Worm (Caenorhabditis elegans) whole organism, early embryonic: ENCODE measurements around the gene nhr-32.

Source experiments
- B0310.2 ChIP-seq: sonication (generic microtip); optimal IDR thresholded peaks from 2 replicates; lab custom pipeline; 2016; ENCODE audit warnings: mild to moderate bottlenecking, missing genetic modification characterization, missing compliant biosample characterization
- F13C5.2 ChIP-seq: sonication (generic microtip); optimal IDR thresholded peaks from 2 replicates; lab custom pipeline; 2017; ENCODE audit warnings: mild to moderate bottlenecking, missing genetic modification characterization, inconsistent platforms, missing compliant biosample characterization
- aly-1 ChIP-seq: sonication (generic microtip); optimal IDR thresholded peaks from 2 replicates; lab custom pipeline; 2016; ENCODE audit warnings: missing genetic modification characterization, missing compliant biosample characterization
- ama-1 ChIP-seq: fragments of 150-350 bp; optimal IDR thresholded peaks from 2 replicates; lab custom pipeline; 2014
- ceh-13 ChIP-seq: fragments of 200-800 bp; sonication (Bioruptor generic); optimal IDR thresholded peaks from 2 replicates; lab custom pipeline; 2018; ENCODE audit warnings: mild to moderate bottlenecking, missing genetic modification characterization, missing compliant biosample characterization
- ceh-36 ChIP-seq: sonication (generic microtip); optimal IDR thresholded peaks from 2 replicates; lab custom pipeline; 2016; ENCODE audit warnings: missing genetic modification characterization, inconsistent platforms, missing compliant biosample characterization
- ets-7 ChIP-seq: sonication (generic microtip); optimal IDR thresholded peaks from 2 replicates; lab custom pipeline; 2016; ENCODE audit warnings: missing genotype, missing genetic modification characterization, missing compliant biosample characterization
- flt-1 ChIP-seq: fragments of 200-800 bp; sonication (Bioruptor generic); IDR thresholded peaks from 2 replicates; pipeline ENCODE4 v1.3.6; 2022; ENCODE audit warnings: missing genetic modification characterization, missing compliant biosample characterization
- hmbx-1 ChIP-seq: sonication (generic microtip); optimal IDR thresholded peaks from 2 replicates; lab custom pipeline; 2016; ENCODE audit warnings: mild to moderate bottlenecking, missing genetic modification characterization, missing compliant biosample characterization
- hmg-4 ChIP-seq: fragments of 200-800 bp; sonication (Bioruptor generic); optimal IDR thresholded peaks from 2 replicates; lab custom pipeline; 2018; ENCODE audit warnings: mild to moderate bottlenecking, missing genetic modification characterization, missing compliant biosample characterization
- hnd-1 ChIP-seq: sonication (generic microtip); optimal IDR thresholded peaks from 2 replicates; lab custom pipeline; 2016; ENCODE audit warnings: missing genetic modification characterization, missing compliant biosample characterization
- pes-1 ChIP-seq: fragments of 200-800 bp; sonication (Bioruptor generic); IDR thresholded peaks from 2 replicates; pipeline ENCODE4 v1.3.6; 2022; ENCODE audit warnings: missing genetic modification reagents, missing genetic modification characterization, missing compliant biosample characterization
- scrt-1 ChIP-seq: fragments of 200-800 bp; sonication (Bioruptor generic); IDR thresholded peaks from 2 replicates; pipeline ENCODE4 v1.3.6; 2022; ENCODE audit warnings: missing genetic modification characterization, missing compliant biosample characterization
- sea-1 ChIP-seq: fragments of 200-800 bp; sonication (Bioruptor generic); conservative IDR thresholded peaks from 2 replicates; pipeline ENCODE4 v1.3.6; 2022; ENCODE audit warnings: missing genetic modification characterization, missing compliant biosample characterization
- tbx-11 ChIP-seq: fragments of 200-800 bp; sonication (Bioruptor generic); IDR thresholded peaks from 2 replicates; pipeline ENCODE4 v1.3.6; 2022; ENCODE audit warnings: missing genetic modification characterization, missing compliant biosample characterization
- tbx-37 ChIP-seq: fragments of 200-800 bp; sonication (Bioruptor generic); conservative IDR thresholded peaks from 2 replicates; pipeline ENCODE4 v1.3.6; 2022; ENCODE audit warnings: missing genetic modification reagents, missing genetic modification characterization, missing compliant biosample characterization
- tra-4 ChIP-seq: sonication (generic microtip); optimal IDR thresholded peaks from 2 replicates; lab custom pipeline; 2017; ENCODE audit warnings: missing genetic modification characterization, missing compliant biosample characterization

The nhr-32 gene

ce11 chrX:13267230-13267629, 15.5 kb downstream of the nhr-32 start, which contains the start of gene cyp-14A1:
Gene cyp-14A1 (minus strand): TSS chrX:13267355.
- TF ChIP-seq hnd-1, result no peak
- TF ChIP-seq flt-1 (GFP tag; lab: Robert Waterston, UW), result no peak
- no peak for TF ChIP-seq ceh-13 (GFP tag; lab: Kevin White, UChicago)
- no peak for TF ChIP-seq B0310.2 (tag; lab: Kevin White, UChicago)
- no peak for TF ChIP-seq F13C5.2
- TF ChIP-seq tbx-11 (GFP tag; lab: Robert Waterston, UW), result no peak
- no peak for TF ChIP-seq ceh-36 (tag; lab: Kevin White, UChicago)
- no peak for TF ChIP-seq aly-1 (tag; lab: Kevin White, UChicago)
- no peak for TF ChIP-seq hmbx-1
- no peak for TF ChIP-seq ama-1
- TF ChIP-seq sea-1 (GFP tag; lab: Robert Waterston, UW), result no peak
- TF ChIP-seq tbx-37, result no peak
- TF ChIP-seq hmg-4 (GFP tag; lab: Kevin White, UChicago), result no peak
- TF ChIP-seq ets-7, result no peak
- no peak for TF ChIP-seq tra-4 (tag; lab: Kevin White, UChicago)
- no peak for TF ChIP-seq pes-1 (GFP tag; lab: Robert Waterston, UW)

ce11 chrX:13269586-13269985, 17.8 kb downstream of the nhr-32 start, which contains the start of gene cyp-14A2:
Gene cyp-14A2 (minus strand): TSS chrX:13269686.
- TF ChIP-seq tbx-11 (GFP tag; lab: Robert Waterston, UW) (no peak), aly-1 (tag; lab: Kevin White, UChicago) (no peak), tra-4 (tag; lab: Kevin White, UChicago) (no peak), ceh-36 (tag; lab: Kevin White, UChicago) (no peak), F13C5.2 (no peak), hmg-4 (GFP tag; lab: Kevin White, UChicago) (no peak), hnd-1 (no peak), tbx-37 (no peak), ets-7 (no peak), pes-1 (GFP tag; lab: Robert Waterston, UW) (no peak), hmbx-1 (no peak), sea-1 (GFP tag; lab: Robert Waterston, UW) (no peak)

- TF ChIP-seq flt-1 (GFP tag; lab: Robert Waterston, UW) (no peak), hmbx-1 (no peak), pes-1 (GFP tag; lab: Robert Waterston, UW) (no peak)
These were observed 22.3 kb downstream of the nhr-32 start, which contains the start of gene cyp-14A3 for ce11 chrX:13274102-13274501. Gene cyp-14A3 (minus strand): TSS chrX:13274202.

ce11 chrX:13278876-13279275, 27.1 kb downstream of the nhr-32 start, which contains the start of gene phf-33:
Gene phf-33 (minus strand): TSS chrX:13278976.
- TF ChIP-seq B0310.2 (tag; lab: Kevin White, UChicago) (no peak), flt-1 (GFP tag; lab: Robert Waterston, UW) (no peak), aly-1 (tag; lab: Kevin White, UChicago) (no peak), ets-7 (no peak), sea-1 (GFP tag; lab: Robert Waterston, UW) (no peak), scrt-1 (GFP tag; lab: Robert Waterston, UW) (no peak), tra-4 (tag; lab: Kevin White, UChicago) (no peak), hnd-1 (no peak), tbx-37 (no peak), hmbx-1 (no peak), F13C5.2 (no peak), hmg-4 (GFP tag; lab: Kevin White, UChicago) (no peak), ceh-13 (GFP tag; lab: Kevin White, UChicago) (no peak), pes-1 (GFP tag; lab: Robert Waterston, UW) (no peak), ceh-36 (tag; lab: Kevin White, UChicago) (no peak)

ce11 chrX:13283462-13283861, 31.7 kb downstream of the nhr-32 start:
- TF ChIP-seq F13C5.2, result no peak
- no peak for TF ChIP-seq ama-1
- no peak for TF ChIP-seq pes-1 (GFP tag; lab: Robert Waterston, UW)
- TF ChIP-seq ceh-13 (GFP tag; lab: Kevin White, UChicago), result no peak

- TF ChIP-seq sea-1 (GFP tag; lab: Robert Waterston, UW) (no peak), ama-1 (no peak), scrt-1 (GFP tag; lab: Robert Waterston, UW) (no peak), tbx-37 (no peak), flt-1 (GFP tag; lab: Robert Waterston, UW) (no peak), ets-7 (no peak), hmbx-1 (no peak), hnd-1 (no peak), hmg-4 (GFP tag; lab: Kevin White, UChicago) (no peak), ceh-13 (GFP tag; lab: Kevin White, UChicago) (no peak), F13C5.2 (no peak), tbx-11 (GFP tag; lab: Robert Waterston, UW) (no peak), B0310.2 (tag; lab: Kevin White, UChicago) (no peak), tra-4 (tag; lab: Kevin White, UChicago) (no peak), aly-1 (tag; lab: Kevin White, UChicago) (no peak), ceh-36 (tag; lab: Kevin White, UChicago) (no peak), pes-1 (GFP tag; lab: Robert Waterston, UW) (no peak)
These were observed 32.3 kb downstream of the nhr-32 start, which contains the start of gene cyp-14A4 for ce11 chrX:13284091-13284490. Gene cyp-14A4 (minus strand): TSS chrX:13284197.

- no peak for TF ChIP-seq flt-1 (GFP tag; lab: Robert Waterston, UW)
- no peak for TF ChIP-seq F13C5.2
- TF ChIP-seq aly-1 (tag; lab: Kevin White, UChicago), result no peak
- TF ChIP-seq sea-1 (GFP tag; lab: Robert Waterston, UW), result no peak
- no peak for TF ChIP-seq ceh-13 (GFP tag; lab: Kevin White, UChicago)
- TF ChIP-seq ama-1, result no peak
- no peak for TF ChIP-seq hmg-4 (GFP tag; lab: Kevin White, UChicago)
- no peak for TF ChIP-seq tbx-11 (GFP tag; lab: Robert Waterston, UW)
- no peak for TF ChIP-seq B0310.2 (tag; lab: Kevin White, UChicago)
- no peak for TF ChIP-seq tra-4 (tag; lab: Kevin White, UChicago)
- TF ChIP-seq pes-1 (GFP tag; lab: Robert Waterston, UW), result no peak
These were observed 32.9 kb downstream of the nhr-32 start for ce11 chrX:13284618-13285017.
